Fruit fly (Drosophila melanogaster): ENCODE measurements around the gene NimC2.
A peak's percentile ranks its signal among the peaks of the same experiment; 100 is the strongest.

Gene NimC2

DNA sequence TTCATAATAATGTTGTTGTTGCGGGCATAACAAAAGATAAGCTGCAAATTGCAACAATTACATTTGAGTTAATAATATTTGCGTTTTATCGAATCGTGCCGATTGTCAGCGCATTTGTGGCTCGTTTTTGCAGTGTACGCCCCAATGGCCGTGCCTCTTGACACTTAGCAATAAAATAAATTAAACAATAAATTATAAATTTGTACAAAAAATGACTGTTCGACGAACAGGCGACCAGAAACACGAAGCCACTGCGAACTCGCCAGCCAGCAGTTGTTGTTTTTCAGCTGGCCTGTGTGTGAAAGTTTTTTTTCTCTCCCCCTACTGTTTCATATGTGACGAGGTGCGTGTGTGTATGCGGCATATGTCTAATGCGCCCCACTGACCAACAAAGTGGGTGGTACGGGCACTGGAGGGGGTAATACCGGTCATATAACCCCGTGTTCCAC, 45.6 kb downstream of the NimC2 start:
- no peak for TF ChIP-seq pad (GFP tag; optimal IDR thresholded peaks at IDR 0.05)
- TF ChIP-seq CG5204 (GFP tag; optimal IDR thresholded peaks at IDR 0.05) = no peak
- TF ChIP-seq ovo (GFP tag; optimal IDR thresholded peaks at IDR 0.05) = no peak
- no peak for TF ChIP-seq CG1620 (GFP tag; optimal IDR thresholded peaks at IDR 0.05)
- no peak for TF ChIP-seq CG33017 (tag; optimal IDR thresholded peaks at IDR 0.05)
- TF ChIP-seq CG14711 (tag; optimal IDR thresholded peaks at IDR 0.05) = no peak
- TF ChIP-seq cic (GFP tag; optimal IDR thresholded peaks at IDR 0.05) = no peak
- TF ChIP-seq cnc (optimal IDR thresholded peaks at IDR 0.05) = no peak
- no peak for TF ChIP-seq toe (GFP tag; optimal IDR thresholded peaks at IDR 0.05)
- no peak for TF ChIP-seq Hr96 (GFP tag; optimal IDR thresholded peaks at IDR 0.05)
- no peak for TF ChIP-seq CG7101 (tag; optimal IDR thresholded peaks at IDR 0.05)
- no peak for TF ChIP-seq CG7045 (GFP tag; optimal IDR thresholded peaks at IDR 0.05)
- TF ChIP-seq CG12768 (GFP tag; optimal IDR thresholded peaks at IDR 0.05) = no peak

DNA sequence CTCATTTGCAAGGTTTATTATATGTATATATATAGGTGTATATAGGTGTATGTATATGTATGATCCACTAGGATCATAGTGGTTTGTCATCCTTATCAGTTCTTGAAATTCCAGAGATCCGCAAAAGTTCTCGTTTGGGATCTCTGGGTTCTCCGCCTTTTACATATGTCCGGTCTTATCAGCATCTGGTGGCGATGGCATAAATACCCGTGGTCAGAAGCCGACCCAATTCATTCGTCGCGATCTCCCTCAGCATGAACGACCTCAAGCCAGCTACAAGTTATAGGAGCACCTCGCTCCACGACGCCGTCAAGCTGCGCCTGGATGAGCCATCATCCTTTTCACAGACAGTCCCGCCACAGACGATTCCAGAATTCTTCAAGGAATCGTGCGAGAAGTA, 46.9 kb downstream of the NimC2 start, which contains the start of gene hll:
Gene hll, plus strand, starts transcription at position 224 of the 400 bp plus-strand sequence.
- TF ChIP-seq CG33017 (tag; optimal IDR thresholded peaks at IDR 0.05) = no peak
- TF ChIP-seq cic (GFP tag; optimal IDR thresholded peaks at IDR 0.05) = no peak
- no peak for TF ChIP-seq CG7101 (tag; optimal IDR thresholded peaks at IDR 0.05)
- TF ChIP-seq Hr96 (GFP tag; optimal IDR thresholded peaks at IDR 0.05) = no peak
- TF ChIP-seq tj (GFP tag; optimal IDR thresholded peaks at IDR 0.05) = no peak
- no peak for TF ChIP-seq ovo (GFP tag; optimal IDR thresholded peaks at IDR 0.05)
- no peak for TF ChIP-seq cnc (optimal IDR thresholded peaks at IDR 0.05)
- no peak for TF ChIP-seq CG14711 (tag; optimal IDR thresholded peaks at IDR 0.05)
- no peak for TF ChIP-seq kay (GFP tag; ENCODE audit: borderline replicate concordance)
- TF ChIP-seq bab1 (GFP tag; optimal IDR thresholded peaks at IDR 0.05) = no peak
- no peak for TF ChIP-seq Mnt (GFP tag; optimal IDR thresholded peaks at IDR 0.05)

DNA sequence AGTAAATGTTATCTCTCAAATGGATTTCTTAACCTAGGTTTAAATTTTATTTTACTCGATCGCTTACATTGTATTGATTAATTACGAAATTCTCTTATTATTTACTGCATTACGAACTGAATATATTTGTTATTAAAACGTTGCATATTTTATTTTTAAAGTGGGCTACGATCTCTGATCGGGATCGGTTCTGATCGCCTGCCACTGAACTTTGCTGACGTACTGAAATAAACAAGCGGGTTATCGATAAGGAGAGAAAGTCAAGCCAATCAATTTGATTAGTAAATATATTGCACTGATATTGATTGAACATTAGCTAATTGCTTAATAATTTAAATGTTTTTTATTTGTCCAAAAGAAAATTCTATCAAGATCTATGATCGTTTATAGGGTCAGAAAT, 49.3 kb downstream of the NimC2 start:
- TF ChIP-seq CG14711 (tag; optimal IDR thresholded peaks at IDR 0.05) (no peak), tj (GFP tag; optimal IDR thresholded peaks at IDR 0.05) (peak; percentile 12)

DNA sequence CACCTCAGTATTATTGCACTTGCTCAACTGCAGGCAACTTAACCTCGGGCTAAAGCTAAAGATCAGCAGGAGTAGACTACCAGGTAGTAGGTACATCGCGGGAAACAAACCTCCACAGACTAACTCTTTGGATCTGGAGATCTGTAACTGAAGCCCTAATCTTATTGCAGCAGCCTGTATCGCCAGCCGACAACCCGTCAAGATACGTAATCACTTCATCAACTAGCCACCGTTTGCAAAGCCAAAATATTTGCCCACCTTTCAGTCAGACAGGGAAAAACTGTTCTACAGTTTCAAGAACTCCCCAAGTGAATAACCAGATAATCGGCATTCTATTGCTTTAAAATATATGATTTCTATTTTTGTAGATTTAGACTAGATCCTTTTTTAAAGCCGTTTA, 51.5 kb downstream of the NimC2 start, which contains the start of gene CG18095:
Gene CG18095, minus strand, starts transcription at position 101 of the 400 bp plus-strand sequence.
- no peak for TF ChIP-seq CG1620 (GFP tag; optimal IDR thresholded peaks at IDR 0.05)
- TF ChIP-seq Clk (GFP tag; optimal IDR thresholded peaks at IDR 0.05) = no peak
- TF ChIP-seq cic (GFP tag; optimal IDR thresholded peaks at IDR 0.05) = no peak
- TF ChIP-seq toe (GFP tag; optimal IDR thresholded peaks at IDR 0.05) = no peak

Data from whole organism, adult.